Fruit fly (Drosophila melanogaster): ENCODE measurements around the gene CG5909.

- TF ChIP-seq psq (optimal IDR thresholded peaks at IDR 0.05), result no peak
- TF ChIP-seq ttk (optimal IDR thresholded peaks at IDR 0.05), result no peak
- TF ChIP-seq h (optimal IDR thresholded peaks at IDR 0.05), result no peak
- TF ChIP-seq insv (optimal IDR thresholded peaks at IDR 0.05), result no peak
- no peak for TF ChIP-seq Sin3A (optimal IDR thresholded peaks at IDR 0.05)
- no peak for TF ChIP-seq Myc (optimal IDR thresholded peaks at IDR 0.05)
Observed at dm6 chr3R:27160858-27161257, at the start of gene CG5909.

All from Kc167 (cell line).